Worm (Caenorhabditis elegans) whole organism, L4 larva: ENCODE measurements around the gene W02H5.2.

Source experiments
- D1046.2 ChIP-seq: fragments of 200-800 bp; sonication (Bioruptor generic); IDR thresholded peaks from 2 replicates; pipeline ENCODE4 v1.3.6; 2022; ENCODE audit warnings: missing genetic modification characterization, missing compliant biosample characterization
- T26A8.4 ChIP-seq: fragments of 200-800 bp; sonication (Bioruptor generic); IDR thresholded peaks from 2 replicates; pipeline ENCODE4 v1.3.6; 2022; ENCODE audit warnings: missing genetic modification characterization, missing compliant biosample characterization
- Y48G9A.11 ChIP-seq: fragments of 200-800 bp; sonication (Bioruptor generic); IDR thresholded peaks from 2 replicates; pipeline ENCODE4 v1.3.6; 2022; ENCODE audit warnings: missing genetic modification reagents, missing genetic modification characterization, missing compliant biosample characterization
- Y75B8A.6 ChIP-seq: fragments of 200-800 bp; sonication (Bioruptor generic); IDR thresholded peaks from 2 replicates; pipeline ENCODE4 v1.3.6; 2022; ENCODE audit warnings: missing genetic modification reagents, missing genetic modification characterization, missing compliant biosample characterization
- aly-2 ChIP-seq: sonication (generic microtip); optimal IDR thresholded peaks from 2 replicates; lab custom pipeline; 2018; ENCODE audit warnings: missing biosample characterization, missing genetic modification characterization
- ama-1 ChIP-seq: fragments of 150-350 bp; optimal IDR thresholded peaks from 2 replicates; lab custom pipeline; 2014; ENCODE audit warnings: inconsistent platforms, mixed read lengths
- arid-1 ChIP-seq: fragments of 200-800 bp; sonication (Bioruptor generic); conservative IDR thresholded peaks from 2 replicates; pipeline ENCODE4 v1.3.6; 2022; ENCODE audit warnings: missing genetic modification reagents, missing genetic modification characterization, missing compliant biosample characterization
- attf-4 ChIP-seq: sonication (generic microtip); optimal IDR thresholded peaks from 3 replicates; lab custom pipeline; 2017; ENCODE audit warnings: missing biosample characterization, missing genetic modification characterization
- ceh-44 ChIP-seq: fragments of 200-800 bp; sonication (Bioruptor generic); IDR thresholded peaks from 2 replicates; pipeline ENCODE4 v1.3.6; 2022; ENCODE audit warnings: missing genetic modification reagents, missing genetic modification characterization, missing compliant biosample characterization
- ces-1 ChIP-seq: fragments of 150-350 bp; sonication (generic microtip); optimal IDR thresholded peaks from 4 replicates; lab custom pipeline; 2014; ENCODE audit warnings: missing biosample characterization, missing genetic modification reagents, missing genetic modification characterization
- daf-12 ChIP-seq: fragments of 150-350 bp; optimal IDR thresholded peaks from 2 replicates; lab custom pipeline; 2014; ENCODE audit warnings: missing biosample characterization, missing genetic modification reagents, missing genetic modification characterization
- daf-16 ChIP-seq, 3 experiments: sonication (generic microtip); optimal IDR thresholded peaks; 2 replicates each; lab custom pipeline; 2016 to 2017; ENCODE audit warnings: missing genetic modification characterization in 3 of 3, missing genetic modification reagents in 3 of 3, mild to moderate bottlenecking in 2 of 3, missing compliant biosample characterization in 2 of 3, missing biosample characterization in 1 of 3, moderate library complexity in 1 of 3
- daf-8 ChIP-seq: fragments of 200-800 bp; sonication (Bioruptor generic); IDR thresholded peaks from 2 replicates; pipeline ENCODE4 v1.3.6; 2022; ENCODE audit warnings: missing genetic modification characterization, missing compliant biosample characterization
- dmd-6 ChIP-seq: fragments of 200-800 bp; sonication (Bioruptor generic); IDR thresholded peaks from 2 replicates; pipeline ENCODE4 v1.3.6; 2022; ENCODE audit warnings: missing genetic modification reagents, missing genetic modification characterization, missing compliant biosample characterization
- dpl-1 ChIP-seq: fragments of 150-350 bp; optimal IDR thresholded peaks from 2 replicates; lab custom pipeline; 2014; ENCODE audit warnings: missing biosample characterization, missing genetic modification reagents, missing genetic modification characterization
- dve-1 ChIP-seq: sonication (generic microtip); optimal IDR thresholded peaks from 2 replicates; lab custom pipeline; 2017; ENCODE audit warnings: antibody characterized with exemption, mild to moderate bottlenecking, missing genetic modification characterization, missing compliant biosample characterization; ENCODE audit not compliant: insufficient read depth
- egl-27 ChIP-seq: sonication (generic microtip); optimal IDR thresholded peaks from 3 replicates; lab custom pipeline; 2017; ENCODE audit warnings: missing biosample characterization, missing genetic modification reagents, missing genetic modification characterization
- egl-43 ChIP-seq: fragments of 200-800 bp; sonication (Bioruptor generic); IDR thresholded peaks from 2 replicates; pipeline ENCODE4 v1.3.6; 2022; ENCODE audit warnings: missing genetic modification reagents, missing genetic modification characterization, missing compliant biosample characterization
- gei-8 ChIP-seq: fragments of 200-800 bp; sonication (Bioruptor generic); optimal IDR thresholded peaks from 2 replicates; lab custom pipeline; 2018; ENCODE audit warnings: mild to moderate bottlenecking, missing genetic modification characterization, missing compliant biosample characterization
- hif-1 ChIP-seq, 2 experiments: sonication (generic microtip); optimal IDR thresholded peaks; 2 replicates each; lab custom pipeline; 2016 to 2017; ENCODE audit warnings: missing compliant biosample characterization in 2 of 2, missing genetic modification characterization in 2 of 2, missing genetic modification reagents in 2 of 2, missing genotype in 2 of 2, mild to moderate bottlenecking in 1 of 2
- hlh-11 ChIP-seq: fragments of 200-800 bp; sonication (Bioruptor generic); optimal IDR thresholded peaks from 2 replicates; lab custom pipeline; 2018; ENCODE audit warnings: mild to moderate bottlenecking, missing genetic modification characterization, missing compliant biosample characterization
- hlh-30 ChIP-seq: sonication (generic microtip); optimal IDR thresholded peaks from 2 replicates; lab custom pipeline; 2017; ENCODE audit warnings: antibody characterized with exemption, mild to moderate bottlenecking, missing genetic modification characterization, missing compliant biosample characterization; ENCODE audit not compliant: insufficient read depth
- lin-13 ChIP-seq: fragments of 150-350 bp; optimal IDR thresholded peaks from 2 replicates; lab custom pipeline; 2014; ENCODE audit warnings: missing biosample characterization, missing genetic modification reagents, missing genetic modification characterization
- lin-15B ChIP-seq: fragments of 150-350 bp; sonication (generic microtip); optimal IDR thresholded peaks from 3 replicates; lab custom pipeline; 2014; ENCODE audit warnings: missing biosample characterization, missing genetic modification characterization
- lin-38 ChIP-seq: fragments of 200-800 bp; sonication (Bioruptor generic); IDR thresholded peaks from 2 replicates; pipeline ENCODE4 v1.3.6; 2022; ENCODE audit warnings: missing genetic modification reagents, missing genetic modification characterization, missing compliant biosample characterization
- lin-39 ChIP-seq: fragments of 150-350 bp; optimal IDR thresholded peaks from 2 replicates; lab custom pipeline; 2014; ENCODE audit warnings: missing biosample characterization, missing genetic modification reagents, missing genetic modification characterization
- lir-3 ChIP-seq: sonication (generic microtip); optimal IDR thresholded peaks from 2 replicates; lab custom pipeline; 2016; ENCODE audit warnings: mild to moderate bottlenecking, missing genetic modification characterization, missing compliant biosample characterization
- lsy-2 ChIP-seq, 2 experiments: fragments of 150-350 bp in 1 of 2; sonication (generic microtip) in 1 of 2; optimal IDR thresholded peaks; 2 replicates each; lab custom pipeline; 2014 to 2017; ENCODE audit warnings: missing biosample characterization in 2 of 2, missing genetic modification characterization in 2 of 2
- madf-5 ChIP-seq, 2 experiments: fragments of 200-800 bp; sonication (Bioruptor generic); IDR thresholded peaks; 2 replicates each; pipeline ENCODE4 v1.3.6; 2022; ENCODE audit warnings: missing compliant biosample characterization in 2 of 2, missing genetic modification characterization in 2 of 2
- mdl-1 ChIP-seq, 2 experiments: fragments of 150-350 bp in 1 of 2; sonication (generic microtip) in 1 of 2; optimal IDR thresholded peaks; 2 replicates each; lab custom pipeline; 2014 to 2017; ENCODE audit warnings: missing biosample characterization in 2 of 2, missing genetic modification characterization in 2 of 2
- mdt-29 ChIP-seq: fragments of 200-800 bp; sonication (Bioruptor generic); IDR thresholded peaks from 2 replicates; pipeline ENCODE4 v1.3.6; 2022; ENCODE audit warnings: missing genetic modification reagents, missing genetic modification characterization, missing compliant biosample characterization
- mep-1 ChIP-seq: fragments of 150-350 bp; sonication (generic microtip); optimal IDR thresholded peaks from 3 replicates; lab custom pipeline; 2014; ENCODE audit warnings: missing biosample characterization, missing genetic modification characterization
- mes-2 ChIP-seq: sonication (generic microtip); optimal IDR thresholded peaks from 2 replicates; lab custom pipeline; 2016; ENCODE audit warnings: missing genotype, mild to moderate bottlenecking, missing genetic modification characterization, missing compliant biosample characterization; ENCODE audit not compliant: poor library complexity, severe bottlenecking
- nhr-10 ChIP-seq: fragments of 150-350 bp; optimal IDR thresholded peaks from 2 replicates; lab custom pipeline; 2014; ENCODE audit warnings: missing biosample characterization, missing genetic modification characterization
- nhr-25 ChIP-seq: sonication (generic microtip); optimal IDR thresholded peaks from 2 replicates; lab custom pipeline; 2017; ENCODE audit warnings: missing genetic modification characterization, mild to moderate bottlenecking, missing compliant biosample characterization, antibody characterized with exemption, moderate library complexity, borderline replicate concordance; ENCODE audit not compliant: insufficient read depth
- nhr-28 ChIP-seq: fragments of 150-350 bp; optimal IDR thresholded peaks from 2 replicates; lab custom pipeline; 2014; ENCODE audit warnings: missing biosample characterization, missing genetic modification characterization
- nhr-41 ChIP-seq: fragments of 200-800 bp; sonication (Bioruptor generic); IDR thresholded peaks from 2 replicates; pipeline ENCODE4 v1.3.6; 2022; ENCODE audit warnings: missing genetic modification reagents, missing genetic modification characterization, missing compliant biosample characterization
- php-3 ChIP-seq: fragments of 200-800 bp; sonication (Bioruptor generic); IDR thresholded peaks from 2 replicates; pipeline ENCODE4 v1.3.6; 2022; ENCODE audit warnings: missing genetic modification reagents, missing genetic modification characterization, missing compliant biosample characterization
- pqm-1 ChIP-seq: sonication (generic microtip); optimal IDR thresholded peaks from 2 replicates; lab custom pipeline; 2017; ENCODE audit warnings: missing biosample characterization, missing genetic modification characterization
- sdz-12 ChIP-seq: fragments of 200-800 bp; sonication (Bioruptor generic); optimal IDR thresholded peaks from 2 replicates; lab custom pipeline; 2018; ENCODE audit warnings: mild to moderate bottlenecking, missing genetic modification characterization, missing compliant biosample characterization
- set-16 ChIP-seq: fragments of 200-800 bp; sonication (Bioruptor generic); IDR thresholded peaks from 2 replicates; pipeline ENCODE4 v1.3.6; 2022; ENCODE audit warnings: missing genetic modification reagents, missing genetic modification characterization, missing compliant biosample characterization
- snpc-4 ChIP-seq: fragments of 150-350 bp; optimal IDR thresholded peaks from 2 replicates; lab custom pipeline; 2014; ENCODE audit warnings: missing biosample characterization, missing genetic modification characterization
- tag-97 ChIP-seq: fragments of 200-800 bp; sonication (Bioruptor generic); IDR thresholded peaks from 2 replicates; pipeline ENCODE4 v1.3.6; 2022; ENCODE audit warnings: missing genetic modification characterization, missing compliant biosample characterization
- tra-1 ChIP-seq: fragments of 200-800 bp; sonication (Bioruptor generic); IDR thresholded peaks from 2 replicates; pipeline ENCODE4 v1.3.6; 2022; ENCODE audit warnings: missing genetic modification reagents, missing genetic modification characterization, missing compliant biosample characterization
- unc-130 ChIP-seq: sonication (generic microtip); optimal IDR thresholded peaks from 2 replicates; lab custom pipeline; 2016; ENCODE audit warnings: missing genetic modification reagents, missing genetic modification characterization, missing compliant biosample characterization
- unc-62 ChIP-seq, 3 experiments: fragments of 150-350 bp in 1 of 3; sonication (generic microtip); optimal IDR thresholded peaks in 2 of 3; peaks in 1 of 3; 1 replicate in 1 of 3; 2 replicates in 2 of 3; lab custom pipeline; 2014 to 2017; ENCODE audit warnings: missing biosample characterization in 3 of 3, missing genetic modification characterization in 3 of 3, missing genetic modification reagents in 3 of 3, missing genotype in 1 of 3
- zfp-3 ChIP-seq: fragments of 200-800 bp; sonication (Bioruptor generic); conservative IDR thresholded peaks from 2 replicates; pipeline ENCODE4 v1.3.6; 2022; ENCODE audit warnings: missing genetic modification reagents, missing genetic modification characterization, missing compliant biosample characterization
- zip-11 ChIP-seq: fragments of 200-800 bp; sonication (Bioruptor generic); IDR thresholded peaks from 2 replicates; pipeline ENCODE4 v1.3.6; 2022; ENCODE audit warnings: missing genetic modification characterization, missing compliant biosample characterization
- zip-2 ChIP-seq: fragments of 150-350 bp; optimal IDR thresholded peaks from 2 replicates; lab custom pipeline; 2014; ENCODE audit warnings: missing biosample characterization, missing genetic modification characterization

W02H5.2 gene

DNA sequence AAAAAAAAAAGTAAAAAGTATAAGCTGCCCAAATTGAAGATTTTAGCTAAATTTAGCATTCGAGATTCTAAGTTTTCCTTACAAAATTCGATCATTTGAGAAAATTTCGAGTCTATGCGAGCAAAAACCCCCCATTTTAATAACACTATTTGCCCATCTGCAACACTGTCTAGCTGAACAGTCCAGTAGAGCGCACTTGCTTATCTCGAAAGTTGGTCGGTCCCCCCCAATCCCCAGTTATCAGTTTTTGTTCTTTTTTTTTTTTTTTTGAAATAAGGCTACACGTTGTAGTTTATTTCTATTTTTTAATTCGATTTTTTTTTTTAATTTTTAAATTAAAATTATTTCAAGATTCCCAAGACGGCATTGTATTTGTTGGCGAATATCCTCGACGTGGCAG, 18.5 kb downstream of the W02H5.2 start:
- no peak for TF ChIP-seq arid-1 (GFP tag; lab: Robert Waterston, UW)
- TF ChIP-seq snpc-4: no peak
- TF ChIP-seq madf-5 (GFP tag; IDR thresholded peaks at IDR 0.05; lab: Robert Waterston, UW): no peak
- TF ChIP-seq dve-1 (tag; lab: Kevin White, UChicago): peak; percentile 51
- no peak for TF ChIP-seq lin-15B (tag; lab: Kevin White, UChicago)
- peak; percentile 36 for TF ChIP-seq mep-1 (tag; lab: Kevin White, UChicago)
- TF ChIP-seq lsy-2 (tag; optimal IDR thresholded peaks at IDR 0.05; lab: Kevin White, UChicago): peak in 1 of 2 experiments; percentile 54
- no peak for TF ChIP-seq nhr-25 (tag; lab: Kevin White, UChicago)
- TF ChIP-seq nhr-41 (GFP tag; lab: Robert Waterston, UW): no peak
- TF ChIP-seq daf-8 (GFP tag; lab: Robert Waterston, UW): no peak
- TF ChIP-seq nhr-10: no peak
- no peak for TF ChIP-seq gei-8 (GFP tag; lab: Kevin White, UChicago)
- TF ChIP-seq mdt-29 (GFP tag; lab: Robert Waterston, UW): no peak
- TF ChIP-seq aly-2 (tag; lab: Kevin White, UChicago): no peak
- no peak for TF ChIP-seq set-16 (GFP tag; lab: Robert Waterston, UW)
- TF ChIP-seq tag-97 (GFP tag; lab: Robert Waterston, UW): no peak
- no peak for TF ChIP-seq D1046.2
- TF ChIP-seq ceh-44 (GFP tag; lab: Robert Waterston, UW): no peak
- TF ChIP-seq attf-4 (tag; lab: Kevin White, UChicago): no peak
- TF ChIP-seq unc-130: no peak
- no peak for TF ChIP-seq ama-1 (lab: Kevin White, UChicago)
- TF ChIP-seq Y48G9A.11 (GFP tag; lab: Robert Waterston, UW): no peak
- TF ChIP-seq tra-1 (GFP tag; lab: Robert Waterston, UW): no peak
- TF ChIP-seq zip-11 (GFP tag; lab: Robert Waterston, UW): no peak
- no peak for TF ChIP-seq lin-13 (GFP tag; lab: Kevin White, UChicago)
- no peak for TF ChIP-seq zfp-3 (GFP tag; lab: Robert Waterston, UW)
- TF ChIP-seq daf-12: no peak
- TF ChIP-seq daf-16 (GFP tag; optimal IDR thresholded peaks at IDR 0.05; lab: Kevin White, UChicago): no peak
- peak; percentile 66 for TF ChIP-seq daf-16 (tag; optimal IDR thresholded peaks at IDR 0.05; lab: Kevin White, UChicago)
- TF ChIP-seq dmd-6 (GFP tag; lab: Robert Waterston, UW): no peak; the same call in 1 of the 2 replicates
- TF ChIP-seq lin-39 (tag; lab: Kevin White, UChicago): no peak
- TF ChIP-seq egl-27 (tag; lab: Kevin White, UChicago): no peak
- TF ChIP-seq T26A8.4: no peak
- TF ChIP-seq lin-38 (GFP tag; lab: Robert Waterston, UW): peak; percentile 90
- no peak for TF ChIP-seq Y75B8A.6 (GFP tag; lab: Robert Waterston, UW)
- TF ChIP-seq mes-2: peak; percentile 27
- no peak for TF ChIP-seq hlh-30 (tag; lab: Kevin White, UChicago)
- TF ChIP-seq egl-43 (GFP tag; lab: Robert Waterston, UW): no peak
- TF ChIP-seq nhr-28 (tag; lab: Kevin White, UChicago): peak; percentile 18
- TF ChIP-seq hlh-11 (tag; lab: Kevin White, UChicago): peak; percentile 13
- TF ChIP-seq dpl-1 (GFP tag; lab: Kevin White, UChicago): peak; percentile 10
- TF ChIP-seq zip-2 (tag; lab: Kevin White, UChicago): no peak
- peak; percentile 9 for TF ChIP-seq pqm-1 (tag; lab: Kevin White, UChicago)
- TF ChIP-seq mdl-1 (tag; optimal IDR thresholded peaks at IDR 0.05; lab: Kevin White, UChicago): no peak
- TF ChIP-seq php-3 (GFP tag; lab: Robert Waterston, UW): no peak
- no peak for TF ChIP-seq hif-1 (tag; optimal IDR thresholded peaks at IDR 0.05; lab: Kevin White, UChicago)
- no peak for TF ChIP-seq lir-3 (tag; lab: Kevin White, UChicago)
- TF ChIP-seq unc-62 (GFP tag; optimal IDR thresholded peaks at IDR 0.05 in 1 of 2; lab: Kevin White, UChicago): peak in 1 of 2 experiments; percentile 21
- no peak for TF ChIP-seq unc-62 (tag; optimal IDR thresholded peaks at IDR 0.05; lab: Kevin White, UChicago)
- no peak for TF ChIP-seq sdz-12 (GFP tag; lab: Kevin White, UChicago)
- TF ChIP-seq ces-1 (GFP tag; lab: Kevin White, UChicago): no peak
